Worm (Caenorhabditis elegans): ENCODE results near the gene hpo-8.
A peak's percentile ranks its signal among the peaks of the same experiment; 100 is the strongest.

hpo-8 gene

ce11 chrV:6888828-6889227 is 49.7 kb downstream of the hpo-8 start (continued):
- peak; percentile 87 for TF ChIP-seq gei-8 (GFP tag; optimal IDR thresholded peaks at IDR 0.05)
- peak; percentile 70 for TF ChIP-seq mep-1 (tag; optimal IDR thresholded peaks at IDR 0.05)
- 0 out of 2 replicates have a peak, but pooled peaks have one; percentile 21 for TF ChIP-seq php-3 (GFP tag; IDR thresholded peaks at IDR 0.05)
- no peak; the same call in 1 of the 2 replicates for TF ChIP-seq ceh-20 (GFP tag; IDR thresholded peaks at IDR 0.05)
- no peak for TF ChIP-seq daf-8 (GFP tag; IDR thresholded peaks at IDR 0.05)
- TF ChIP-seq egl-43 (GFP tag; IDR thresholded peaks at IDR 0.05) = peak; percentile 93
- peak in 1 of 2 experiments; percentile 79; a peak in 1 of 4 replicates for TF ChIP-seq madf-5 (GFP tag; IDR thresholded peaks at IDR 0.05)
- TF ChIP-seq nhr-237 (tag; optimal IDR thresholded peaks at IDR 0.05) = no peak
- peak; percentile 31 for TF ChIP-seq mdt-29 (GFP tag; IDR thresholded peaks at IDR 0.05)
- peak; percentile 32 for TF ChIP-seq pqm-1 (tag; optimal IDR thresholded peaks at IDR 0.05)
- peak; percentile 29; the same call in 1 of the 2 replicates for TF ChIP-seq lin-29 (GFP tag; IDR thresholded peaks at IDR 0.05)
- TF ChIP-seq pha-4 (GFP tag; IDR thresholded peaks at IDR 0.05) = peak; percentile 79
- TF ChIP-seq pha-4 (tag; optimal IDR thresholded peaks at IDR 0.05) = no peak
- peak; percentile 95 for TF ChIP-seq aha-1 (tag)
- peak; percentile 82 for TF ChIP-seq nhr-111 (GFP tag; optimal IDR thresholded peaks at IDR 0.05)
- TF ChIP-seq Y5F2A.4 (GFP tag; optimal IDR thresholded peaks at IDR 0.05) = peak; percentile 76
- TF ChIP-seq ceh-44 (GFP tag; IDR thresholded peaks at IDR 0.05) = peak; percentile 16; the same call in 1 of the 2 replicates
- TF ChIP-seq F10B5.3 (tag; optimal IDR thresholded peaks at IDR 0.05) = peak; percentile 67
- no peak for TF ChIP-seq ZK546.5 (tag; optimal IDR thresholded peaks at IDR 0.05)
- no peak for TF ChIP-seq skn-1 (tag; optimal IDR thresholded peaks at IDR 0.05)
- peak; percentile 88 for TF ChIP-seq mes-2 (tag; optimal IDR thresholded peaks at IDR 0.05; ENCODE audit: poor library complexity, severe bottlenecking)
- peak; percentile 66 for TF ChIP-seq arid-1 (GFP tag; conservative IDR thresholded peaks at IDR 0.05)
- TF ChIP-seq spr-1 (tag; optimal IDR thresholded peaks at IDR 0.05) = peak; percentile 76
- no peak for TF ChIP-seq ama-1 (optimal IDR thresholded peaks at IDR 0.05)
- TF ChIP-seq vab-7 (GFP tag; IDR thresholded peaks at IDR 0.05) = peak; percentile 91
- TF ChIP-seq cey-2 (tag; optimal IDR thresholded peaks at IDR 0.05; ENCODE audit: borderline replicate concordance, insufficient read depth) = no peak
- peak; percentile 80 for TF ChIP-seq T26A8.4 (GFP tag; IDR thresholded peaks at IDR 0.05)
- no peak for TF ChIP-seq ceh-28 (tag; optimal IDR thresholded peaks at IDR 0.05)
- TF ChIP-seq snpc-1.2 (GFP tag; IDR thresholded peaks at IDR 0.05) = peak; percentile 79
- peak; percentile 77 for TF ChIP-seq duxl-1 (tag; optimal IDR thresholded peaks at IDR 0.05; ENCODE audit: poor library complexity)
- peak; percentile 29 for TF ChIP-seq mxl-3 (GFP tag; optimal IDR thresholded peaks at IDR 0.05)
- TF ChIP-seq zip-11 (GFP tag; IDR thresholded peaks at IDR 0.05) = peak; percentile 59; the same call in 1 of the 2 replicates
- peak; percentile 71 for TF ChIP-seq F26F4.8 (GFP tag; conservative IDR thresholded peaks at IDR 0.05)
- peak; percentile 12 for TF ChIP-seq dpl-1 (GFP tag; optimal IDR thresholded peaks at IDR 0.05)
- peak; percentile 89 for TF ChIP-seq lim-7 (GFP tag; IDR thresholded peaks at IDR 0.05)
- TF ChIP-seq zfp-2 (tag; optimal IDR thresholded peaks at IDR 0.05) = no peak
- TF ChIP-seq dmd-6 (GFP tag; IDR thresholded peaks at IDR 0.05) = peak; percentile 70
- peak; percentile 20 for TF ChIP-seq F37D6.2 (tag; optimal IDR thresholded peaks at IDR 0.05)
- no peak for TF ChIP-seq zag-1 (tag; optimal IDR thresholded peaks at IDR 0.05)
- TF ChIP-seq ztf-11 (tag; optimal IDR thresholded peaks at IDR 0.05) = no peak
- no peak for TF ChIP-seq nhr-10 (tag; optimal IDR thresholded peaks at IDR 0.05)
- TF ChIP-seq lin-1 (GFP tag; IDR thresholded peaks at IDR 0.05) = no peak
- TF ChIP-seq unc-62 (GFP tag; optimal IDR thresholded peaks at IDR 0.05 in 1 of 2) = no peak
- TF ChIP-seq unc-62 (tag; optimal IDR thresholded peaks at IDR 0.05) = no peak
- peak; percentile 71 for TF ChIP-seq tra-1 (GFP tag; IDR thresholded peaks at IDR 0.05)
- TF ChIP-seq ceh-62 (tag; optimal IDR thresholded peaks at IDR 0.05) = no peak
- peak; percentile 49; the same call in 1 of the 2 replicates for TF ChIP-seq mxl-2 (GFP tag; conservative IDR thresholded peaks at IDR 0.05)
- TF ChIP-seq aly-2 (tag; optimal IDR thresholded peaks at IDR 0.05) = peak; percentile 91
- peak; percentile 83 for TF ChIP-seq Y48G9A.11 (GFP tag; IDR thresholded peaks at IDR 0.05)
- no peak for TF ChIP-seq ztf-7 (tag; optimal IDR thresholded peaks at IDR 0.05)
- TF ChIP-seq Y105C5A.15 (GFP tag; IDR thresholded peaks at IDR 0.05) = peak; percentile 64
- TF ChIP-seq mdl-1 (tag; optimal IDR thresholded peaks at IDR 0.05) = no peak

All from whole organism, L4 larva.